Worm (Caenorhabditis elegans) whole organism, young adult: Measurements from ENCODE around the gene T01D3.6.

Experiments
- ama-1 ChIP-seq, 3 experiments: fragments of 150-350 bp in 1 of 3; sonication (generic microtip) in 2 of 3; optimal IDR thresholded peaks; 2 replicates each; lab custom pipeline; 2014 to 2018; ENCODE audit warnings: missing biosample characterization in 2 of 3, missing genetic modification characterization in 2 of 3, missing genetic modification reagents in 2 of 3
- die-1 ChIP-seq: sonication (generic microtip); optimal IDR thresholded peaks from 2 replicates; lab custom pipeline; 2016; ENCODE audit warnings: missing genotype, mild to moderate bottlenecking, missing genetic modification characterization, missing compliant biosample characterization
- dox-1 ChIP-seq: fragments of 200-800 bp; sonication (Bioruptor generic); IDR thresholded peaks from 2 replicates; pipeline ENCODE4 v1.3.6; 2022; ENCODE audit warnings: missing genetic modification reagents, missing genetic modification characterization, missing compliant biosample characterization
- ets-4 ChIP-seq: fragments of 200-800 bp; sonication (Bioruptor generic); optimal IDR thresholded peaks from 2 replicates; lab custom pipeline; 2018; ENCODE audit warnings: mild to moderate bottlenecking, missing genetic modification characterization, missing compliant biosample characterization
- lsl-1 ChIP-seq: fragments of 200-800 bp; sonication (Bioruptor generic); optimal IDR thresholded peaks from 2 replicates; lab custom pipeline; 2018; ENCODE audit warnings: mild to moderate bottlenecking, missing genetic modification characterization, moderate library complexity, missing compliant biosample characterization
- pha-4 ChIP-seq: fragments of 150-350 bp; sonication (generic microtip); optimal IDR thresholded peaks from 2 replicates; lab custom pipeline; 2014; ENCODE audit warnings: missing biosample characterization, missing genetic modification reagents, missing genetic modification characterization

DNA sequence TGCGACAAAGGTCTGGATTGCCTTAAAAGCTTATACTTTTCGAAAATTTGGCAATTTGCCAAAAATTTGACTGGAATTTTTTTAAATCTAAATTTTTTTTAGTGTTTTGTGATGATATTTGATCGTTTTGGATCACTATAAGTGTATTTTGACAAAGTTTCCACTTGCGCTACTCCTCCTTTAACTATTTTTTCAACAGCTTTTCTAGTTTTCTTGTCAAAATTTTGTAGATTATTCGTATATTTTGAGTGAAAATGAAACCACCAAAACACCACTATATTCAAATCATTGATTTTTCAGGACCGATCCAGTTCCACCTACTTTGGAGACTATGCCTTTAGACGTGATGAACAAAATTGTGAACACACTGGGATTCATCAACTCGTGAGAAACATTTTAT lies 8.9 kb downstream of the T01D3.6 start, which contains the start of gene fbxa-181:
- TF ChIP-seq ets-4 (GFP tag; lab: Kevin White, UChicago) = no peak
- no peak for TF ChIP-seq lsl-1 (GFP tag; lab: Kevin White, UChicago)
- no peak for TF ChIP-seq pha-4 (tag; lab: Kevin White, UChicago)
- TF ChIP-seq die-1 (tag; lab: Kevin White, UChicago) = no peak
- TF ChIP-seq dox-1 (GFP tag; lab: Robert Waterston, UW) = no peak
- no peak for TF ChIP-seq ama-1 (optimal IDR thresholded peaks at IDR 0.05; lab: Kevin White, UChicago)
- no peak for TF ChIP-seq ama-1 (GFP tag; optimal IDR thresholded peaks at IDR 0.05; lab: Kevin White, UChicago)
